Worm (Caenorhabditis elegans) whole organism, L4 larva: ENCODE data around the gene fbxa-137.

Experiments used
- T20F7.1 ChIP-seq: fragments of 200-800 bp; sonication (Bioruptor generic); optimal IDR thresholded peaks from 2 replicates; lab custom pipeline; 2018; ENCODE audit warnings: mild to moderate bottlenecking, missing genetic modification characterization, missing compliant biosample characterization
- Y105C5A.15 ChIP-seq: fragments of 200-800 bp; sonication (Bioruptor generic); IDR thresholded peaks from 2 replicates; pipeline ENCODE4 v1.3.6; 2022; ENCODE audit warnings: missing genetic modification characterization, missing compliant biosample characterization
- Y48G9A.11 ChIP-seq: fragments of 200-800 bp; sonication (Bioruptor generic); IDR thresholded peaks from 2 replicates; pipeline ENCODE4 v1.3.6; 2022; ENCODE audit warnings: missing genetic modification reagents, missing genetic modification characterization, missing compliant biosample characterization
- Y5F2A.4 ChIP-seq: fragments of 200-800 bp; sonication (Bioruptor generic); optimal IDR thresholded peaks from 2 replicates; lab custom pipeline; 2018; ENCODE audit warnings: mild to moderate bottlenecking, missing genetic modification characterization, missing compliant biosample characterization
- ZK337.2 ChIP-seq: fragments of 200-800 bp; sonication (Bioruptor generic); IDR thresholded peaks from 2 replicates; pipeline ENCODE4 v1.3.6; 2022; ENCODE audit warnings: missing genetic modification reagents, missing genetic modification characterization, missing compliant biosample characterization
- ZK546.5 ChIP-seq, 2 experiments: sonication (generic microtip); optimal IDR thresholded peaks; 2 replicates each; lab custom pipeline; 2017; ENCODE audit warnings: missing biosample characterization in 2 of 2, missing genetic modification characterization in 2 of 2
- aha-1 ChIP-seq: fragments of 150-350 bp; peaks from one replicate; lab custom pipeline; 2014; ENCODE audit warnings: missing biosample characterization, missing genetic modification characterization
- aly-2 ChIP-seq: sonication (generic microtip); optimal IDR thresholded peaks from 2 replicates; lab custom pipeline; 2018; ENCODE audit warnings: missing biosample characterization, missing genetic modification characterization
- ama-1 ChIP-seq: fragments of 150-350 bp; optimal IDR thresholded peaks from 2 replicates; lab custom pipeline; 2014; ENCODE audit warnings: inconsistent platforms, mixed read lengths
- arid-1 ChIP-seq: fragments of 200-800 bp; sonication (Bioruptor generic); conservative IDR thresholded peaks from 2 replicates; pipeline ENCODE4 v1.3.6; 2022; ENCODE audit warnings: missing genetic modification reagents, missing genetic modification characterization, missing compliant biosample characterization
- attf-4 ChIP-seq: sonication (generic microtip); optimal IDR thresholded peaks from 3 replicates; lab custom pipeline; 2017; ENCODE audit warnings: missing biosample characterization, missing genetic modification characterization
- ceh-82 ChIP-seq: sonication (generic microtip); optimal IDR thresholded peaks from 2 replicates; lab custom pipeline; 2017; ENCODE audit warnings: missing biosample characterization, missing genetic modification characterization
- ces-1 ChIP-seq: fragments of 150-350 bp; sonication (generic microtip); optimal IDR thresholded peaks from 4 replicates; lab custom pipeline; 2014; ENCODE audit warnings: missing biosample characterization, missing genetic modification reagents, missing genetic modification characterization
- cey-2 ChIP-seq: sonication (generic microtip); optimal IDR thresholded peaks from 3 replicates; lab custom pipeline; 2017; ENCODE audit warnings: missing genetic modification characterization, mild to moderate bottlenecking, missing compliant biosample characterization, antibody characterized with exemption, borderline replicate concordance; ENCODE audit not compliant: insufficient read depth
- daf-16 ChIP-seq, 3 experiments: sonication (generic microtip); optimal IDR thresholded peaks; 2 replicates each; lab custom pipeline; 2016 to 2017; ENCODE audit warnings: missing genetic modification characterization in 3 of 3, missing genetic modification reagents in 3 of 3, mild to moderate bottlenecking in 2 of 3, missing compliant biosample characterization in 2 of 3, missing biosample characterization in 1 of 3, moderate library complexity in 1 of 3
- dmd-6 ChIP-seq: fragments of 200-800 bp; sonication (Bioruptor generic); IDR thresholded peaks from 2 replicates; pipeline ENCODE4 v1.3.6; 2022; ENCODE audit warnings: missing genetic modification reagents, missing genetic modification characterization, missing compliant biosample characterization
- dmd-8 ChIP-seq: fragments of 200-800 bp; sonication (Bioruptor generic); IDR thresholded peaks from 2 replicates; pipeline ENCODE4 v1.3.6; 2022; ENCODE audit warnings: missing genetic modification characterization, missing compliant biosample characterization
- dpl-1 ChIP-seq: fragments of 150-350 bp; optimal IDR thresholded peaks from 2 replicates; lab custom pipeline; 2014; ENCODE audit warnings: missing biosample characterization, missing genetic modification reagents, missing genetic modification characterization
- duxl-1 ChIP-seq: sonication (generic microtip); optimal IDR thresholded peaks from 2 replicates; lab custom pipeline; 2016; ENCODE audit warnings: mild to moderate bottlenecking, missing genetic modification characterization, moderate library complexity, missing compliant biosample characterization; ENCODE audit not compliant: poor library complexity
- dve-1 ChIP-seq: sonication (generic microtip); optimal IDR thresholded peaks from 2 replicates; lab custom pipeline; 2017; ENCODE audit warnings: antibody characterized with exemption, mild to moderate bottlenecking, missing genetic modification characterization, missing compliant biosample characterization; ENCODE audit not compliant: insufficient read depth
- fkh-10 ChIP-seq: fragments of 150-350 bp; optimal IDR thresholded peaks from 2 replicates; lab custom pipeline; 2014; ENCODE audit warnings: missing biosample characterization, missing genetic modification reagents, missing genetic modification characterization
- fos-1 ChIP-seq: fragments of 150-350 bp; optimal IDR thresholded peaks from 2 replicates; lab custom pipeline; 2014; ENCODE audit warnings: missing biosample characterization, missing genetic modification characterization
- lim-7 ChIP-seq: fragments of 200-800 bp; sonication (Bioruptor generic); IDR thresholded peaks from 2 replicates; pipeline ENCODE4 v1.3.6; 2022; ENCODE audit warnings: missing genetic modification characterization, missing compliant biosample characterization
- lin-13 ChIP-seq: fragments of 150-350 bp; optimal IDR thresholded peaks from 2 replicates; lab custom pipeline; 2014; ENCODE audit warnings: missing biosample characterization, missing genetic modification reagents, missing genetic modification characterization
- lin-15B ChIP-seq: fragments of 150-350 bp; sonication (generic microtip); optimal IDR thresholded peaks from 3 replicates; lab custom pipeline; 2014; ENCODE audit warnings: missing biosample characterization, missing genetic modification characterization
- lin-29 ChIP-seq: fragments of 200-800 bp; sonication (Bioruptor generic); IDR thresholded peaks from 2 replicates; pipeline ENCODE4 v1.3.6; 2022; ENCODE audit warnings: missing genetic modification reagents, missing genetic modification characterization, missing compliant biosample characterization
- lin-39 ChIP-seq: fragments of 150-350 bp; optimal IDR thresholded peaks from 2 replicates; lab custom pipeline; 2014; ENCODE audit warnings: missing biosample characterization, missing genetic modification reagents, missing genetic modification characterization
- lsy-2 ChIP-seq, 2 experiments: fragments of 150-350 bp in 1 of 2; sonication (generic microtip) in 1 of 2; optimal IDR thresholded peaks; 2 replicates each; lab custom pipeline; 2014 to 2017; ENCODE audit warnings: missing biosample characterization in 2 of 2, missing genetic modification characterization in 2 of 2
- madf-5 ChIP-seq, 2 experiments: fragments of 200-800 bp; sonication (Bioruptor generic); IDR thresholded peaks; 2 replicates each; pipeline ENCODE4 v1.3.6; 2022; ENCODE audit warnings: missing compliant biosample characterization in 2 of 2, missing genetic modification characterization in 2 of 2
- nhr-102 ChIP-seq: sonication (generic microtip); optimal IDR thresholded peaks from 2 replicates; lab custom pipeline; 2016; ENCODE audit warnings: mild to moderate bottlenecking, missing genetic modification characterization, moderate library complexity, missing compliant biosample characterization
- nhr-11 ChIP-seq: fragments of 150-350 bp; optimal IDR thresholded peaks from 2 replicates; lab custom pipeline; 2014; ENCODE audit warnings: missing biosample characterization, missing genetic modification characterization
- nhr-237 ChIP-seq: sonication (generic microtip); optimal IDR thresholded peaks from 2 replicates; lab custom pipeline; 2017; ENCODE audit warnings: missing biosample characterization, missing genetic modification characterization
- nhr-28 ChIP-seq: fragments of 150-350 bp; optimal IDR thresholded peaks from 2 replicates; lab custom pipeline; 2014; ENCODE audit warnings: missing biosample characterization, missing genetic modification characterization
- nhr-41 ChIP-seq: fragments of 200-800 bp; sonication (Bioruptor generic); IDR thresholded peaks from 2 replicates; pipeline ENCODE4 v1.3.6; 2022; ENCODE audit warnings: missing genetic modification reagents, missing genetic modification characterization, missing compliant biosample characterization
- nhr-6 ChIP-seq: fragments of 150-350 bp; optimal IDR thresholded peaks from 2 replicates; lab custom pipeline; 2014; ENCODE audit warnings: missing biosample characterization, missing genetic modification characterization
- nhr-76 ChIP-seq: fragments of 150-350 bp; optimal IDR thresholded peaks from 2 replicates; lab custom pipeline; 2014; ENCODE audit warnings: missing biosample characterization, missing genetic modification characterization
- pha-4 ChIP-seq, 2 experiments: fragments of 150-350 bp in 1 of 2; fragments of 200-800 bp in 1 of 2; sonication (Bioruptor generic) in 1 of 2; IDR thresholded peaks in 1 of 2; optimal IDR thresholded peaks in 1 of 2; 2 replicates each; pipeline versions ENCODE4 v1.3.6 to Lab custom; 2014 to 2022; ENCODE audit warnings: missing genetic modification characterization in 2 of 2, missing genetic modification reagents in 2 of 2, missing biosample characterization in 1 of 2, missing compliant biosample characterization in 1 of 2
- pqm-1 ChIP-seq: sonication (generic microtip); optimal IDR thresholded peaks from 2 replicates; lab custom pipeline; 2017; ENCODE audit warnings: missing biosample characterization, missing genetic modification characterization
- sdz-12 ChIP-seq: fragments of 200-800 bp; sonication (Bioruptor generic); optimal IDR thresholded peaks from 2 replicates; lab custom pipeline; 2018; ENCODE audit warnings: mild to moderate bottlenecking, missing genetic modification characterization, missing compliant biosample characterization
- set-16 ChIP-seq: fragments of 200-800 bp; sonication (Bioruptor generic); IDR thresholded peaks from 2 replicates; pipeline ENCODE4 v1.3.6; 2022; ENCODE audit warnings: missing genetic modification reagents, missing genetic modification characterization, missing compliant biosample characterization
- snpc-1.2 ChIP-seq: fragments of 200-800 bp; sonication (Bioruptor generic); IDR thresholded peaks from 2 replicates; pipeline ENCODE4 v1.3.6; 2022; ENCODE audit warnings: missing genetic modification reagents, missing genetic modification characterization, missing compliant biosample characterization
- snpc-4 ChIP-seq: fragments of 150-350 bp; optimal IDR thresholded peaks from 2 replicates; lab custom pipeline; 2014; ENCODE audit warnings: missing biosample characterization, missing genetic modification characterization
- spr-3 ChIP-seq: fragments of 200-800 bp; sonication (Bioruptor generic); optimal IDR thresholded peaks from 2 replicates; lab custom pipeline; 2018; ENCODE audit warnings: mild to moderate bottlenecking, missing genetic modification characterization, missing compliant biosample characterization
- tag-97 ChIP-seq: fragments of 200-800 bp; sonication (Bioruptor generic); IDR thresholded peaks from 2 replicates; pipeline ENCODE4 v1.3.6; 2022; ENCODE audit warnings: missing genetic modification characterization, missing compliant biosample characterization
- unc-130 ChIP-seq: sonication (generic microtip); optimal IDR thresholded peaks from 2 replicates; lab custom pipeline; 2016; ENCODE audit warnings: missing genetic modification reagents, missing genetic modification characterization, missing compliant biosample characterization
- unc-39 ChIP-seq: sonication (generic microtip); optimal IDR thresholded peaks from 2 replicates; lab custom pipeline; 2017; ENCODE audit warnings: missing biosample characterization, missing genetic modification characterization
- vab-7 ChIP-seq: fragments of 200-800 bp; sonication (Bioruptor generic); IDR thresholded peaks from 2 replicates; pipeline ENCODE4 v1.3.6; 2022; ENCODE audit warnings: missing genetic modification reagents, missing genetic modification characterization, missing compliant biosample characterization
- zip-11 ChIP-seq: fragments of 200-800 bp; sonication (Bioruptor generic); IDR thresholded peaks from 2 replicates; pipeline ENCODE4 v1.3.6; 2022; ENCODE audit warnings: missing genetic modification characterization, missing compliant biosample characterization
- ztf-11 ChIP-seq: fragments of 150-350 bp; optimal IDR thresholded peaks from 2 replicates; lab custom pipeline; 2014; ENCODE audit warnings: missing biosample characterization, missing genetic modification characterization

The fbxa-137 gene

ce11 chrV:2242630-2243029 lies 36.0 kb upstream of the fbxa-137 start, which contains the start of gene cyp-33C3:
cyp-33C3 (plus strand) TSS chrV:2242778.
- TF ChIP-seq nhr-11 (tag; lab: Kevin White, UChicago) (no peak), nhr-76 (tag; lab: Kevin White, UChicago) (no peak), ZK546.5 (tag; optimal IDR thresholded peaks at IDR 0.05; lab: Kevin White, UChicago) (no peak), vab-7 (GFP tag; lab: Robert Waterston, UW) (no peak), daf-16 (GFP tag; optimal IDR thresholded peaks at IDR 0.05; lab: Kevin White, UChicago) (no peak), daf-16 (tag; optimal IDR thresholded peaks at IDR 0.05; lab: Kevin White, UChicago) (peak; percentile 9), dmd-6 (GFP tag; lab: Robert Waterston, UW) (peak; percentile 28; the same call in 1 of the 2 replicates), nhr-28 (tag; lab: Kevin White, UChicago) (peak; percentile 84), ztf-11 (no peak)

ce11 chrV:2244751-2245150 lies 33.9 kb upstream of the fbxa-137 start, which contains the start of gene cyp-33C5:
cyp-33C5 (plus strand) TSS chrV:2245004.
- no peak for TF ChIP-seq madf-5 (GFP tag; IDR thresholded peaks at IDR 0.05; lab: Robert Waterston, UW)
- no peak for TF ChIP-seq lim-7
- TF ChIP-seq pha-4 (GFP tag; IDR thresholded peaks at IDR 0.05; lab: Robert Waterston, UW), result no peak
- no peak for TF ChIP-seq pha-4 (tag; optimal IDR thresholded peaks at IDR 0.05; lab: Kevin White, UChicago)
- TF ChIP-seq Y5F2A.4, result no peak
- TF ChIP-seq unc-130 (GFP tag; lab: Kevin White, UChicago), result no peak
- TF ChIP-seq aha-1 (tag; lab: Kevin White, UChicago), result no peak
- no peak for TF ChIP-seq daf-16 (GFP tag; optimal IDR thresholded peaks at IDR 0.05; lab: Kevin White, UChicago)
- peak; percentile 46 for TF ChIP-seq daf-16 (tag; optimal IDR thresholded peaks at IDR 0.05; lab: Kevin White, UChicago)
- no peak for TF ChIP-seq lin-13
- TF ChIP-seq T20F7.1 (GFP tag; lab: Kevin White, UChicago), result no peak
- no peak for TF ChIP-seq snpc-1.2 (GFP tag; lab: Robert Waterston, UW)
- TF ChIP-seq fos-1 (tag; lab: Kevin White, UChicago), result no peak
- no peak for TF ChIP-seq attf-4 (tag; lab: Kevin White, UChicago)
- no peak for TF ChIP-seq ces-1 (GFP tag; lab: Kevin White, UChicago)
- no peak for TF ChIP-seq lsy-2 (tag; optimal IDR thresholded peaks at IDR 0.05; lab: Kevin White, UChicago)
- TF ChIP-seq duxl-1 (tag; lab: Kevin White, UChicago), result peak; percentile 5
- no peak for TF ChIP-seq arid-1
- no peak for TF ChIP-seq nhr-237
- TF ChIP-seq ztf-11, result no peak
- peak; percentile 70 for TF ChIP-seq dmd-6 (GFP tag; lab: Robert Waterston, UW)
- TF ChIP-seq snpc-4, result no peak
- no peak for TF ChIP-seq lin-15B (tag; lab: Kevin White, UChicago)
- TF ChIP-seq nhr-6 (tag; lab: Kevin White, UChicago), result no peak
- TF ChIP-seq ceh-82, result no peak
- TF ChIP-seq nhr-102, result no peak
- no peak for TF ChIP-seq Y48G9A.11 (GFP tag; lab: Robert Waterston, UW)
- TF ChIP-seq dpl-1 (GFP tag; lab: Kevin White, UChicago), result no peak
- TF ChIP-seq ama-1 (lab: Kevin White, UChicago), result no peak
- no peak for TF ChIP-seq sdz-12 (GFP tag; lab: Kevin White, UChicago)
- peak; percentile 23 for TF ChIP-seq pqm-1 (tag; lab: Kevin White, UChicago)
- no peak for TF ChIP-seq tag-97 (GFP tag; lab: Robert Waterston, UW)
- TF ChIP-seq lin-39 (tag; lab: Kevin White, UChicago), result no peak
- no peak for TF ChIP-seq Y105C5A.15
- TF ChIP-seq zip-11, result no peak
- no peak for TF ChIP-seq spr-3 (GFP tag; lab: Kevin White, UChicago)
- TF ChIP-seq fkh-10 (GFP tag; lab: Kevin White, UChicago), result no peak
- TF ChIP-seq nhr-41 (GFP tag; lab: Robert Waterston, UW), result no peak
- TF ChIP-seq ZK337.2, result no peak
- no peak for TF ChIP-seq dmd-8
- TF ChIP-seq cey-2 (tag; lab: Kevin White, UChicago), result no peak
- TF ChIP-seq lin-29, result no peak
- TF ChIP-seq unc-39 (tag; lab: Kevin White, UChicago), result no peak
- TF ChIP-seq nhr-28 (tag; lab: Kevin White, UChicago), result peak; percentile 98
- TF ChIP-seq aly-2 (tag; lab: Kevin White, UChicago), result no peak
- TF ChIP-seq dve-1 (tag; lab: Kevin White, UChicago), result peak; percentile 54
- no peak for TF ChIP-seq set-16 (GFP tag; lab: Robert Waterston, UW)
